Worm (Caenorhabditis elegans) whole organism, L4/young adult: Measurements from ENCODE around the gene ceh-1.

Experiments used
- W03F9.2 ChIP-seq: fragments of 150-350 bp; optimal IDR thresholded peaks from 2 replicates; lab custom pipeline; 2014; ENCODE audit warnings: missing biosample characterization, missing genetic modification characterization
- dao-5 ChIP-seq: sonication (generic microtip); optimal IDR thresholded peaks from 2 replicates; lab custom pipeline; 2016; ENCODE audit warnings: missing genotype, missing genetic modification characterization, moderate library complexity, missing compliant biosample characterization
- him-1 ChIP-seq: sonication (generic microtip); optimal IDR thresholded peaks from 2 replicates; lab custom pipeline; 2016; ENCODE audit warnings: missing genotype, missing genetic modification reagents, missing genetic modification characterization, missing compliant biosample characterization

The ceh-1 gene

ce11 chrX:4628817-4629575, 25.0 kb downstream of the ceh-1 start:
- no peak for TF ChIP-seq dao-5 (tag; lab: Kevin White, UChicago)
- TF ChIP-seq him-1 (tag; lab: Kevin White, UChicago) = no peak
- no peak for TF ChIP-seq W03F9.2 (tag; lab: Kevin White, UChicago)

- no peak for TF ChIP-seq him-1 (tag; lab: Kevin White, UChicago)
Observed at ce11 chrX:4628350-4628749, 25.6 kb downstream of the ceh-1 start.

ce11 chrX:4626891-4627290, 27.1 kb downstream of the ceh-1 start:
- TF ChIP-seq W03F9.2 (tag; lab: Kevin White, UChicago) (no peak), him-1 (tag; lab: Kevin White, UChicago) (no peak), dao-5 (tag; lab: Kevin White, UChicago) (no peak)

ce11 chrX:4625080-4625479, 28.9 kb downstream of the ceh-1 start:
- TF ChIP-seq W03F9.2 (tag; lab: Kevin White, UChicago) (no peak), him-1 (tag; lab: Kevin White, UChicago) (no peak), dao-5 (tag; lab: Kevin White, UChicago) (no peak)

ce11 chrX:4623707-4624106, 30.2 kb downstream of the ceh-1 start:
- no peak for TF ChIP-seq W03F9.2 (tag; lab: Kevin White, UChicago)
- TF ChIP-seq him-1 (tag; lab: Kevin White, UChicago) = no peak

ce11 chrX:4622024-4622423, 31.9 kb downstream of the ceh-1 start, which contains the start of gene C46C11.3:
TSS of gene C46C11.3 (plus strand) at chrX:4622324.
- TF ChIP-seq W03F9.2 (tag; lab: Kevin White, UChicago) (no peak), dao-5 (tag; lab: Kevin White, UChicago) (no peak), him-1 (tag; lab: Kevin White, UChicago) (no peak)

- TF ChIP-seq him-1 (tag; lab: Kevin White, UChicago) (peak; percentile 22), W03F9.2 (tag; lab: Kevin White, UChicago) (no peak), dao-5 (tag; lab: Kevin White, UChicago) (no peak)
Observed at ce11 chrX:4620019-4620418, 33.9 kb downstream of the ceh-1 start.

- TF ChIP-seq dao-5 (tag; lab: Kevin White, UChicago) (no peak), W03F9.2 (tag; lab: Kevin White, UChicago) (no peak), him-1 (tag; lab: Kevin White, UChicago) (no peak)
Observed at ce11 chrX:4619582-4619981, 34.4 kb downstream of the ceh-1 start, which contains the start of gene pqn-65. TSS of gene pqn-65 (minus strand) at chrX:4619635.

ce11 chrX:4616832-4617231, 37.1 kb downstream of the ceh-1 start:
- peak; percentile 46 for TF ChIP-seq him-1 (tag; lab: Kevin White, UChicago)
- TF ChIP-seq W03F9.2 (tag; lab: Kevin White, UChicago) = no peak

ce11 chrX:4615034-4615433, 38.9 kb downstream of the ceh-1 start:
- TF ChIP-seq dao-5 (tag; lab: Kevin White, UChicago) (no peak), W03F9.2 (tag; lab: Kevin White, UChicago) (no peak), him-1 (tag; lab: Kevin White, UChicago) (no peak)

ce11 chrX:4609635-4610034, 44.3 kb downstream of the ceh-1 start:
- TF ChIP-seq W03F9.2 (tag; lab: Kevin White, UChicago) (no peak), dao-5 (tag; lab: Kevin White, UChicago) (no peak)

- TF ChIP-seq him-1 (tag; lab: Kevin White, UChicago) (no peak), W03F9.2 (tag; lab: Kevin White, UChicago) (no peak), dao-5 (tag; lab: Kevin White, UChicago) (no peak)
Observed at ce11 chrX:4607300-4607699, 46.7 kb downstream of the ceh-1 start.

- peak; percentile 90 for TF ChIP-seq him-1 (tag; lab: Kevin White, UChicago)
Observed at ce11 chrX:4606389-4606880, 47.5 kb downstream of the ceh-1 start.

- no peak for TF ChIP-seq him-1 (tag; lab: Kevin White, UChicago)
- TF ChIP-seq dao-5 (tag; lab: Kevin White, UChicago) = no peak
- no peak for TF ChIP-seq W03F9.2 (tag; lab: Kevin White, UChicago)
Observed at ce11 chrX:4605828-4606227, 48.1 kb downstream of the ceh-1 start, which contains the start of gene spat-3. TSS of gene spat-3 (minus strand) at chrX:4605928.
